Fruit fly (Drosophila melanogaster): ENCODE data around the gene Taf6.

- TF ChIP-seq CG15336 (GFP tag; IDR thresholded peaks at IDR 0.05) = no peak
- no peak for TF ChIP-seq dac (GFP tag; optimal IDR thresholded peaks at IDR 0.05)
- no peak for TF ChIP-seq CG4318 (GFP tag; optimal IDR thresholded peaks at IDR 0.05)
- TF ChIP-seq fd85E (GFP tag; optimal IDR thresholded peaks at IDR 0.05) = no peak
- TF ChIP-seq CG8119 (GFP tag; IDR thresholded peaks at IDR 0.05) = no peak
- TF ChIP-seq spab (GFP tag; optimal IDR thresholded peaks at IDR 0.05) = no peak
Measured at dm6 chr3L:19569407-19569806, 29.5 kb upstream of the Taf6 start.
